Worm (Caenorhabditis elegans) whole organism, L4 larva: ENCODE measurements around the gene sma-2.

ENCODE experiments used
- F10B5.3 ChIP-seq: sonication (generic microtip); optimal IDR thresholded peaks from 2 replicates; lab custom pipeline; 2016; ENCODE audit warnings: mild to moderate bottlenecking, missing genetic modification characterization, missing compliant biosample characterization
- T20F7.1 ChIP-seq: fragments of 200-800 bp; sonication (Bioruptor generic); optimal IDR thresholded peaks from 2 replicates; lab custom pipeline; 2018; ENCODE audit warnings: mild to moderate bottlenecking, missing genetic modification characterization, missing compliant biosample characterization
- aly-2 ChIP-seq: sonication (generic microtip); optimal IDR thresholded peaks from 2 replicates; lab custom pipeline; 2018; ENCODE audit warnings: missing biosample characterization, missing genetic modification characterization
- ama-1 ChIP-seq: fragments of 150-350 bp; optimal IDR thresholded peaks from 2 replicates; lab custom pipeline; 2014; ENCODE audit warnings: inconsistent platforms, mixed read lengths
- ceh-28 ChIP-seq: fragments of 150-350 bp; optimal IDR thresholded peaks from 2 replicates; lab custom pipeline; 2014; ENCODE audit warnings: missing biosample characterization, missing genetic modification reagents, missing genetic modification characterization
- ceh-82 ChIP-seq: sonication (generic microtip); optimal IDR thresholded peaks from 2 replicates; lab custom pipeline; 2017; ENCODE audit warnings: missing biosample characterization, missing genetic modification characterization
- fkh-10 ChIP-seq: fragments of 150-350 bp; optimal IDR thresholded peaks from 2 replicates; lab custom pipeline; 2014; ENCODE audit warnings: missing biosample characterization, missing genetic modification reagents, missing genetic modification characterization
- lim-7 ChIP-seq: fragments of 200-800 bp; sonication (Bioruptor generic); IDR thresholded peaks from 2 replicates; pipeline ENCODE4 v1.3.6; 2022; ENCODE audit warnings: missing genetic modification characterization, missing compliant biosample characterization
- lin-39 ChIP-seq: fragments of 150-350 bp; optimal IDR thresholded peaks from 2 replicates; lab custom pipeline; 2014; ENCODE audit warnings: missing biosample characterization, missing genetic modification reagents, missing genetic modification characterization
- nhr-237 ChIP-seq: sonication (generic microtip); optimal IDR thresholded peaks from 2 replicates; lab custom pipeline; 2017; ENCODE audit warnings: missing biosample characterization, missing genetic modification characterization
- nhr-77 ChIP-seq: fragments of 150-350 bp; optimal IDR thresholded peaks from 2 replicates; lab custom pipeline; 2014; ENCODE audit warnings: missing biosample characterization, missing genetic modification characterization
- snpc-4 ChIP-seq: fragments of 150-350 bp; optimal IDR thresholded peaks from 2 replicates; lab custom pipeline; 2014; ENCODE audit warnings: missing biosample characterization, missing genetic modification characterization
- zag-1 ChIP-seq: fragments of 150-350 bp; optimal IDR thresholded peaks from 2 replicates; lab custom pipeline; 2014; ENCODE audit warnings: missing biosample characterization, missing genetic modification characterization

DNA sequence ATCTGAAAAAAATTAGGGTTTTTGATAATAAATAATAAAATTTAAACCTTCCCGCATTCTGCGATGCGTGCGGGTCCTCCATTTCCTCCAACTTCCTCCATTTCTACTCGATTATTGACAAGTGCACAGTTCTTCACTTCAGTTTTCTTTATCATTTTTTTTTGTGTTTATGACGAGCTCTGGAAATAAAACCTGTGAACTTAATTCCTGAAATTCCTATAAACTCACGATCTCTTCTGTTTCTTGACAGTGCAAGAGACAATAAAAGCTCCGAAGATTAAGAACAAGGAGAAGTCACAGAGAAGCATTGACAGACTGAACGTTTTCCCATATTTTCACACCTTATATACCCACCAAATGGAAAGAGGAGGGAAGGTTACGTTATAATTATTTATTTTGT is 22.4 kb downstream of the sma-2 start, which contains the start of gene K02D10.3:
- TF ChIP-seq lim-7 (GFP tag; lab: Robert Waterston, UW) (no peak), snpc-4 (no peak), nhr-77 (no peak), aly-2 (tag; lab: Kevin White, UChicago) (no peak), lin-39 (tag; lab: Kevin White, UChicago) (no peak), T20F7.1 (no peak), F10B5.3 (tag; lab: Kevin White, UChicago) (no peak), ceh-28 (tag; lab: Kevin White, UChicago) (no peak), ama-1 (no peak), ceh-82 (tag; lab: Kevin White, UChicago) (no peak), nhr-237 (tag; lab: Kevin White, UChicago) (no peak), zag-1 (tag; lab: Kevin White, UChicago) (no peak), fkh-10 (GFP tag; lab: Kevin White, UChicago) (no peak)
